Fruit fly (Drosophila melanogaster) whole organism, embryonic: ENCODE measurements around the gene Doc2.

Source experiments
- Awh ChIP-seq: fragments of 200-800 bp; sonication (Bioruptor generic); IDR thresholded peaks from 2 replicates; pipeline ENCODE4, ENCODE4 v1.3.6; 2022; ENCODE audit warnings: missing biosample characterization, missing genetic modification characterization
- B-H2 ChIP-seq: fragments of 200-800 bp; sonication (Bioruptor generic); optimal IDR thresholded peaks from 2 replicates; lab custom pipeline; 2018; ENCODE audit warnings: missing biosample characterization, mild to moderate bottlenecking, missing genetic modification characterization
- CG10431 ChIP-seq: fragments of 200-800 bp; sonication (Bioruptor generic); optimal IDR thresholded peaks from 3 replicates; lab custom pipeline; 2018; ENCODE audit warnings: missing biosample characterization, mild to moderate bottlenecking, missing genetic modification characterization
- CG13123 ChIP-seq: fragments of 200-800 bp; sonication (Bioruptor generic); optimal IDR thresholded peaks from 2 replicates; lab custom pipeline; 2016; ENCODE audit warnings: missing biosample characterization, missing genetic modification characterization
- CG15011 ChIP-seq: fragments of 200-800 bp; sonication (Bioruptor generic); optimal IDR thresholded peaks from 3 replicates; lab custom pipeline; 2018; ENCODE audit warnings: missing biosample characterization, mild to moderate bottlenecking, missing genetic modification characterization
- CG15269 ChIP-seq: fragments of 200-800 bp; sonication (Bioruptor generic); optimal IDR thresholded peaks from 2 replicates; lab custom pipeline; 2018; ENCODE audit warnings: missing biosample characterization, mild to moderate bottlenecking, missing genetic modification characterization, moderate library complexity
- CG3065 ChIP-seq: fragments of 200-800 bp; sonication (Bioruptor generic); optimal IDR thresholded peaks from 2 replicates; lab custom pipeline; 2016; ENCODE audit warnings: missing biosample characterization, missing genetic modification characterization
- CG31441 ChIP-seq: fragments of 200-800 bp; sonication (Bioruptor generic); IDR thresholded peaks from 2 replicates; pipeline ENCODE4 v1.3.6; 2022; ENCODE audit warnings: missing biosample characterization, missing genetic modification characterization
- CG4328 ChIP-seq: fragments of 200-800 bp; sonication (Bioruptor generic); optimal IDR thresholded peaks from 3 replicates; lab custom pipeline; 2017; ENCODE audit warnings: missing biosample characterization, missing genetic modification reagents, missing genetic modification characterization
- CG4854 ChIP-seq: fragments of 200-800 bp; sonication (Bioruptor generic); optimal IDR thresholded peaks from 2 replicates; lab custom pipeline; 2016; ENCODE audit warnings: missing biosample characterization, missing genetic modification characterization, inconsistent platforms
- CG7357 ChIP-seq: fragments of 200-800 bp; sonication (Bioruptor generic); IDR thresholded peaks from 3 replicates; pipeline ENCODE4 v1.3.6; 2022; ENCODE audit warnings: missing biosample characterization, missing genetic modification characterization
- CG7839 ChIP-seq: fragments of 200-800 bp; sonication (Bioruptor generic); optimal IDR thresholded peaks from 3 replicates; lab custom pipeline; 2018; ENCODE audit warnings: missing biosample characterization, mild to moderate bottlenecking, missing genetic modification characterization, moderate library complexity
- CG8089 ChIP-seq: fragments of 200-800 bp; sonication (Bioruptor generic); optimal IDR thresholded peaks from 3 replicates; lab custom pipeline; 2016; ENCODE audit warnings: missing biosample characterization, missing genetic modification characterization
- CG8359 ChIP-seq: fragments of 200-800 bp; sonication (Bioruptor generic); optimal IDR thresholded peaks from 2 replicates; lab custom pipeline; 2017; ENCODE audit warnings: missing biosample characterization, mild to moderate bottlenecking, missing genetic modification characterization, borderline replicate concordance
- CG9797 ChIP-seq: fragments of 200-800 bp; sonication (Bioruptor generic); optimal IDR thresholded peaks from 3 replicates; lab custom pipeline; 2018; ENCODE audit warnings: missing biosample characterization, mild to moderate bottlenecking, missing genetic modification characterization
- CHES-1-like ChIP-seq: fragments of 200-800 bp; sonication (Bioruptor generic); optimal IDR thresholded peaks from 2 replicates; lab custom pipeline; 2016; ENCODE audit warnings: missing biosample characterization, missing genetic modification characterization
- Dip3 ChIP-seq: fragments of 200-800 bp; sonication (Bioruptor generic); optimal IDR thresholded peaks from 3 replicates; lab custom pipeline; 2016; ENCODE audit warnings: missing biosample characterization, missing genetic modification characterization
- Dp ChIP-seq: fragments of 200-800 bp; sonication (Bioruptor generic); optimal IDR thresholded peaks from 2 replicates; lab custom pipeline; 2018; ENCODE audit warnings: missing biosample characterization, mild to moderate bottlenecking, missing genetic modification characterization, moderate library complexity
- Dref ChIP-seq: fragments of 200-800 bp; sonication (Bioruptor generic); IDR thresholded peaks from 2 replicates; pipeline ENCODE4 v1.3.6; 2022; ENCODE audit warnings: missing biosample characterization, missing genetic modification characterization
- Drgx ChIP-seq: fragments of 200-800 bp; sonication (Bioruptor generic); IDR thresholded peaks from 2 replicates; pipeline ENCODE4 v1.3.6; 2022; ENCODE audit warnings: missing biosample characterization, missing genetic modification characterization
- Eip74EF ChIP-seq, 2 experiments: fragments of 200-800 bp in 1 of 2; fragments of >200 bp in 1 of 2; sonication (Bioruptor generic) in 1 of 2; optimal IDR thresholded peaks; 2 replicates each; lab custom pipeline; 2017 to 2019; ENCODE audit warnings: missing biosample characterization in 2 of 2, missing genetic modification characterization in 2 of 2, mild to moderate bottlenecking in 1 of 2, moderate library complexity in 1 of 2
- HLHmδ ChIP-seq: fragments of 200-800 bp; sonication (Bioruptor generic); optimal IDR thresholded peaks from 2 replicates; lab custom pipeline; 2018; ENCODE audit warnings: missing biosample characterization, mild to moderate bottlenecking, missing genetic modification characterization, moderate library complexity
- Mes4 ChIP-seq: fragments of 200-800 bp; sonication (Bioruptor generic); optimal IDR thresholded peaks from 2 replicates; lab custom pipeline; 2016; ENCODE audit warnings: missing biosample characterization, missing genetic modification characterization
- Oli ChIP-seq: fragments of 200-800 bp; sonication (Bioruptor generic); optimal IDR thresholded peaks from 2 replicates; lab custom pipeline; 2018; ENCODE audit warnings: missing biosample characterization, mild to moderate bottlenecking, missing genetic modification characterization, moderate library complexity
- Sox102F ChIP-seq: fragments of 200-800 bp; sonication (Bioruptor generic); optimal IDR thresholded peaks from 2 replicates; lab custom pipeline; 2018; ENCODE audit warnings: missing biosample characterization, mild to moderate bottlenecking, missing genetic modification characterization, moderate library complexity
- Usf ChIP-seq: fragments of 200-800 bp; sonication (Bioruptor generic); optimal IDR thresholded peaks from 2 replicates; lab custom pipeline; 2017; ENCODE audit warnings: missing genotype, missing biosample characterization, missing genetic modification characterization
- ac ChIP-seq: fragments of 200-800 bp; sonication (Bioruptor generic); optimal IDR thresholded peaks from 3 replicates; lab custom pipeline; 2017; ENCODE audit warnings: missing biosample characterization, mild to moderate bottlenecking, missing genetic modification characterization
- bsh ChIP-seq, 2 experiments: fragments of 200-800 bp; sonication (Bioruptor generic); optimal IDR thresholded peaks; 2 replicates each; lab custom pipeline; 2017 to 2018; ENCODE audit warnings: mild to moderate bottlenecking in 2 of 2, missing biosample characterization in 2 of 2, missing genetic modification characterization in 2 of 2, moderate library complexity in 1 of 2
- ci ChIP-seq: fragments of 200-800 bp; sonication (Bioruptor generic); IDR thresholded peaks from 3 replicates; pipeline ENCODE4 v1.3.6; 2022; ENCODE audit warnings: missing biosample characterization, missing genetic modification characterization
- dati ChIP-seq: fragments of 200-800 bp; sonication (Bioruptor generic); IDR thresholded peaks from 2 replicates; pipeline ENCODE4 v1.3.6; 2022; ENCODE audit warnings: missing biosample characterization, missing genetic modification characterization
- ewg ChIP-seq: fragments of 200-800 bp; sonication (Bioruptor generic); optimal IDR thresholded peaks from 3 replicates; lab custom pipeline; 2017; ENCODE audit warnings: mild to moderate bottlenecking, missing biosample characterization, missing genetic modification reagents, missing genetic modification characterization
- gcm ChIP-seq: fragments of 200-800 bp; sonication (Bioruptor generic); optimal IDR thresholded peaks from 2 replicates; lab custom pipeline; 2019; ENCODE audit warnings: missing biosample characterization, mild to moderate bottlenecking, missing genetic modification characterization, moderate library complexity
- gcm2 ChIP-seq: fragments of 200-800 bp; sonication (Bioruptor generic); optimal IDR thresholded peaks from 2 replicates; lab custom pipeline; 2016; ENCODE audit warnings: missing biosample characterization, missing genetic modification characterization
- gem ChIP-seq: fragments of 200-800 bp; sonication (Bioruptor generic); optimal IDR thresholded peaks from 2 replicates; lab custom pipeline; 2019; ENCODE audit warnings: missing biosample characterization, mild to moderate bottlenecking, missing genetic modification characterization, moderate library complexity
- grn ChIP-seq: fragments of 200-800 bp; sonication (Bioruptor generic); optimal IDR thresholded peaks from 3 replicates; lab custom pipeline; 2017; ENCODE audit warnings: missing biosample characterization, missing genetic modification characterization
- gt ChIP-seq: fragments of 200-800 bp; sonication (Bioruptor generic); IDR thresholded peaks from 2 replicates; pipeline ENCODE4 v1.3.6; 2022; ENCODE audit warnings: missing biosample characterization, missing genetic modification characterization
- hkb ChIP-seq, 2 experiments: fragments of 200-800 bp in 1 of 2; fragments of >200 bp in 1 of 2; sonication (Bioruptor generic) in 1 of 2; IDR thresholded peaks in 1 of 2; optimal IDR thresholded peaks in 1 of 2; 2 replicates each; pipeline versions ENCODE4 v1.3.6 to Lab custom; 2017 to 2022; ENCODE audit warnings: missing biosample characterization in 1 of 2, missing genetic modification characterization in 1 of 2
- kay ChIP-seq: fragments of 200-800 bp; sonication (Bioruptor generic); optimal IDR thresholded peaks from 2 replicates; lab custom pipeline; 2016; ENCODE audit warnings: missing biosample characterization, missing genetic modification characterization
- knrl ChIP-seq: fragments of 200-800 bp; sonication (Bioruptor generic); IDR thresholded peaks from 3 replicates; pipeline ENCODE4 v1.3.6; 2022; ENCODE audit warnings: missing biosample characterization, missing genetic modification characterization; ENCODE audit not compliant: partially characterized antibody
- lilli ChIP-seq: fragments of 200-800 bp; sonication (Bioruptor generic); optimal IDR thresholded peaks from 3 replicates; lab custom pipeline; 2016; ENCODE audit warnings: missing biosample characterization, missing genetic modification characterization
- p53 ChIP-seq: fragments of 200-800 bp; sonication (Bioruptor generic); optimal IDR thresholded peaks from 2 replicates; lab custom pipeline; 2016; ENCODE audit warnings: missing biosample characterization, missing genetic modification characterization
- phol ChIP-seq: fragments of 200-800 bp; sonication (Bioruptor generic); optimal IDR thresholded peaks from 3 replicates; lab custom pipeline; 2018; ENCODE audit warnings: missing biosample characterization, mild to moderate bottlenecking, missing genetic modification characterization, moderate library complexity
- pum ChIP-seq: fragments of 200-800 bp; sonication (Bioruptor generic); optimal IDR thresholded peaks from 2 replicates; lab custom pipeline; 2016; ENCODE audit warnings: missing biosample characterization, missing genetic modification characterization
- sim ChIP-seq: fragments of 200-800 bp; sonication (Bioruptor generic); IDR thresholded peaks from 2 replicates; pipeline ENCODE4 v1.3.6; 2022; ENCODE audit warnings: missing biosample characterization, missing genetic modification characterization
- sr ChIP-seq: fragments of 200-800 bp; sonication (Bioruptor generic); IDR thresholded peaks from 3 replicates; pipeline ENCODE4 v1.3.6; 2022; ENCODE audit warnings: missing biosample characterization, missing genetic modification characterization
- stc ChIP-seq: fragments of 200-800 bp; sonication (Bioruptor generic); IDR thresholded peaks from 2 replicates; pipeline ENCODE4 v1.3.6; 2022; ENCODE audit warnings: missing biosample characterization, missing genetic modification characterization
- trem ChIP-seq: fragments of 200-800 bp; optimal IDR thresholded peaks from 3 replicates; lab custom pipeline; 2019; ENCODE audit warnings: missing biosample characterization, mild to moderate bottlenecking, missing genetic modification characterization, moderate library complexity
- z ChIP-seq: fragments of 200-800 bp; sonication (Bioruptor generic); IDR thresholded peaks from 3 replicates; pipeline ENCODE4 v1.3.6; 2022; ENCODE audit warnings: missing biosample characterization, missing genetic modification characterization
- zen ChIP-seq: fragments of 200-800 bp; sonication (Bioruptor generic); optimal IDR thresholded peaks from 3 replicates; lab custom pipeline; 2018; ENCODE audit warnings: missing biosample characterization, mild to moderate bottlenecking, missing genetic modification characterization, moderate library complexity

Gene Doc2

dm6 chr3L:9064976-9065761, 46.1 kb upstream of the Doc2 start (continued):
- TF ChIP-seq Dp (GFP tag; lab: Kevin White, UChicago) = no peak
- 0 out of 2 replicates have a peak, but pooled peaks have one; percentile 17 for TF ChIP-seq CG31441 (GFP tag; lab: Robert Waterston, UW)
- peak; percentile 4 for TF ChIP-seq Dip3
- no peak for TF ChIP-seq gcm2 (GFP tag; lab: Kevin White, UChicago)
- no peak for TF ChIP-seq CG10431
- TF ChIP-seq stc (GFP tag; lab: Robert Waterston, UW) = 0 out of 2 replicates have a peak, but pooled peaks have one; percentile 14
- no peak for TF ChIP-seq CG4854 (GFP tag; lab: Kevin White, UChicago)
- peak; percentile 7 for TF ChIP-seq CG7839 (tag; lab: Kevin White, UChicago)
- no peak for TF ChIP-seq bsh (GFP tag; optimal IDR thresholded peaks at IDR 0.05; lab: Kevin White, UChicago)
- no peak for TF ChIP-seq trem (tag; lab: Kevin White, UChicago)
- no peak for TF ChIP-seq CG7357 (GFP tag; lab: Robert Waterston, UW)
- no peak for TF ChIP-seq pum (GFP tag; lab: Kevin White, UChicago)
- TF ChIP-seq Drgx = peak; percentile 65
- TF ChIP-seq CHES-1-like (GFP tag; lab: Kevin White, UChicago) = no peak
- no peak for TF ChIP-seq zen (tag; lab: Kevin White, UChicago)
- TF ChIP-seq CG13123 (GFP tag; lab: Kevin White, UChicago) = no peak
- TF ChIP-seq HLHmδ (GFP tag; lab: Kevin White, UChicago) = no peak
- TF ChIP-seq ewg (GFP tag; lab: Kevin White, UChicago) = no peak
- no peak for TF ChIP-seq kay (GFP tag; lab: Kevin White, UChicago)
- TF ChIP-seq CG8089 (GFP tag; lab: Kevin White, UChicago) = no peak
- no peak for TF ChIP-seq CG8359
- no peak for TF ChIP-seq p53 (GFP tag; lab: Kevin White, UChicago)
- no peak for TF ChIP-seq CG9797 (GFP tag; lab: Kevin White, UChicago)
- TF ChIP-seq B-H2 (GFP tag; lab: Kevin White, UChicago) = no peak
- TF ChIP-seq lilli = peak; percentile 25
- TF ChIP-seq gt = no peak
- TF ChIP-seq sr = peak; percentile 76
- no peak for TF ChIP-seq z (GFP tag; lab: Robert Waterston, UW)
- peak; percentile 39 for TF ChIP-seq CG15269
- peak; percentile 42 for TF ChIP-seq gem (tag; lab: Kevin White, UChicago)
- no peak for TF ChIP-seq gcm (GFP tag; lab: Kevin White, UChicago)
- peak; percentile 25 for TF ChIP-seq Sox102F (GFP tag; lab: Kevin White, UChicago)
- no peak for TF ChIP-seq Mes4 (GFP tag; lab: Kevin White, UChicago)
- TF ChIP-seq ac (GFP tag; lab: Kevin White, UChicago) = no peak
- no peak for TF ChIP-seq knrl (GFP tag; lab: Robert Waterston, UW)
- TF ChIP-seq Dref (GFP tag; lab: Robert Waterston, UW) = no peak
- TF ChIP-seq dati = no peak
- no peak for TF ChIP-seq CG4328 (GFP tag; lab: Kevin White, UChicago)
- TF ChIP-seq hkb (optimal IDR thresholded peaks at IDR 0.05; lab: Kevin White, UChicago) = no peak
- TF ChIP-seq hkb (GFP tag; IDR thresholded peaks at IDR 0.05; lab: Robert Waterston, UW) = no peak
- TF ChIP-seq CG3065 (GFP tag; lab: Kevin White, UChicago) = no peak
- peak; percentile 8 for TF ChIP-seq Oli (tag; lab: Kevin White, UChicago)
- no peak for TF ChIP-seq ci (GFP tag; lab: Robert Waterston, UW)
- no peak for TF ChIP-seq grn (GFP tag; lab: Kevin White, UChicago)
- no peak for TF ChIP-seq CG15011 (GFP tag; lab: Kevin White, UChicago)
- peak; percentile 5 for TF ChIP-seq phol (tag; lab: Kevin White, UChicago)
- no peak for TF ChIP-seq Awh (GFP tag; lab: Robert Waterston, UW)
- no peak for TF ChIP-seq sim (GFP tag; lab: Robert Waterston, UW)
- TF ChIP-seq Usf (GFP tag; lab: Kevin White, UChicago) = no peak
- TF ChIP-seq Eip74EF (GFP tag; optimal IDR thresholded peaks at IDR 0.05; lab: Kevin White, UChicago) = no peak
